Worm (Caenorhabditis elegans): ENCODE data around the gene bigr-1.

bigr-1 gene

ce11 chrII:11184757-11185341, 3.4 kb downstream of the bigr-1 start, which contains the start of gene lir-3 (continued):
- TF ChIP-seq nhr-80 (tag; optimal IDR thresholded peaks at IDR 0.05), result peak; percentile 30
- peak; percentile 19; the same call in 1 of the 2 replicates for TF ChIP-seq dox-1 (GFP tag; IDR thresholded peaks at IDR 0.05)
- no peak for TF ChIP-seq nhr-120 (GFP tag; IDR thresholded peaks at IDR 0.05)
- no peak for TF ChIP-seq T26A5.8 (tag; optimal IDR thresholded peaks at IDR 0.05)
- no peak for TF ChIP-seq ceh-58 (GFP tag; IDR thresholded peaks at IDR 0.05)
- TF ChIP-seq mcd-1 (GFP tag; IDR thresholded peaks at IDR 0.05), result peak; percentile 34; the same call in 1 of the 2 replicates
- TF ChIP-seq tbp1 (GFP tag; optimal IDR thresholded peaks at IDR 0.05), result no peak
- TF ChIP-seq F49E8.2 (tag; optimal IDR thresholded peaks at IDR 0.05; ENCODE audit: insufficient read depth), result no peak
- no peak for TF ChIP-seq lsl-1 (GFP tag; optimal IDR thresholded peaks at IDR 0.05)
- TF ChIP-seq hmg-1.2 (GFP tag; IDR thresholded peaks at IDR 0.05), result peak; percentile 81
- no peak for TF ChIP-seq F23B12.7 (tag; optimal IDR thresholded peaks at IDR 0.05; ENCODE audit: insufficient read depth)

- TF ChIP-seq him-1 (tag; optimal IDR thresholded peaks at IDR 0.05), result no peak
- no peak for TF ChIP-seq atf-7 (tag; optimal IDR thresholded peaks at IDR 0.05)
- no peak for TF ChIP-seq B0035.1 (tag; optimal IDR thresholded peaks at IDR 0.05)
- no peak for TF ChIP-seq hlh-26 (GFP tag; conservative IDR thresholded peaks at IDR 0.05)
- no peak for TF ChIP-seq D2030.7 (GFP tag; IDR thresholded peaks at IDR 0.05)
- TF ChIP-seq nhr-90 (tag; optimal IDR thresholded peaks at IDR 0.05), result no peak
- no peak for TF ChIP-seq ztf-26 (tag; optimal IDR thresholded peaks at IDR 0.05)
- TF ChIP-seq ztf-22 (GFP tag; optimal IDR thresholded peaks at IDR 0.05), result no peak
- TF ChIP-seq ets-4 (GFP tag; optimal IDR thresholded peaks at IDR 0.05), result no peak
Measured at ce11 chrII:11185728-11186127, 4.3 kb downstream of the bigr-1 start, which contains the start of gene sfxn-1.2. Gene sfxn-1.2, plus strand, starts transcription at chrII:11186028.

ce11 chrII:11188026-11188425, 6.6 kb downstream of the bigr-1 start, which contains the start of gene F37H8.5:
Gene F37H8.5, plus strand, starts transcription at chrII:11188206.
- no peak for TF ChIP-seq nhr-179 (tag; optimal IDR thresholded peaks at IDR 0.05)
- no peak for TF ChIP-seq lin-35 (GFP tag; optimal IDR thresholded peaks at IDR 0.05)

ce11 chrII:11192488-11192887, 11.0 kb downstream of the bigr-1 start:
- TF ChIP-seq hmg-20 (GFP tag; IDR thresholded peaks at IDR 0.05) (no peak), let-526 (GFP tag; IDR thresholded peaks at IDR 0.05) (no peak), lir-1 (GFP tag; conservative IDR thresholded peaks at IDR 0.05) (no peak), unc-130 (GFP tag; optimal IDR thresholded peaks at IDR 0.05) (no peak), attf-6 (GFP tag; IDR thresholded peaks at IDR 0.05) (no peak), snpc-3.4 (tag; optimal IDR thresholded peaks at IDR 0.05) (no peak), Y79H2A.3 (GFP tag; conservative IDR thresholded peaks at IDR 0.05) (no peak), pha-4 (tag; optimal IDR thresholded peaks at IDR 0.05) (no peak), Y53F4B.3 (GFP tag; IDR thresholded peaks at IDR 0.05) (no peak), ztf-6 (GFP tag; IDR thresholded peaks at IDR 0.05) (no peak), D2030.7 (GFP tag; IDR thresholded peaks at IDR 0.05) (no peak), hlh-12 (tag; optimal IDR thresholded peaks at IDR 0.05) (no peak), ceh-27 (GFP tag; optimal IDR thresholded peaks at IDR 0.05) (no peak), bed-2 (GFP tag; IDR thresholded peaks at IDR 0.05) (no peak)

Data from whole organism, young adult.